Worm (Caenorhabditis elegans) whole organism, early embryonic: ENCODE results near the gene faah-1.
A peak's percentile ranks its signal among the peaks of the same experiment; 100 is the strongest.

ENCODE experiments used
- ama-1 ChIP-seq: fragments of 150-350 bp; optimal IDR thresholded peaks from 2 replicates; lab custom pipeline; 2014
- ceh-36 ChIP-seq: sonication (generic microtip); optimal IDR thresholded peaks from 2 replicates; lab custom pipeline; 2016; ENCODE audit warnings: missing genetic modification characterization, inconsistent platforms, missing compliant biosample characterization
- flt-1 ChIP-seq: fragments of 200-800 bp; sonication (Bioruptor generic); IDR thresholded peaks from 2 replicates; pipeline ENCODE4 v1.3.6; 2022; ENCODE audit warnings: missing genetic modification characterization, missing compliant biosample characterization
- hmbx-1 ChIP-seq: sonication (generic microtip); optimal IDR thresholded peaks from 2 replicates; lab custom pipeline; 2016; ENCODE audit warnings: mild to moderate bottlenecking, missing genetic modification characterization, missing compliant biosample characterization
- scrt-1 ChIP-seq: fragments of 200-800 bp; sonication (Bioruptor generic); IDR thresholded peaks from 2 replicates; pipeline ENCODE4 v1.3.6; 2022; ENCODE audit warnings: missing genetic modification characterization, missing compliant biosample characterization
- sea-1 ChIP-seq: fragments of 200-800 bp; sonication (Bioruptor generic); conservative IDR thresholded peaks from 2 replicates; pipeline ENCODE4 v1.3.6; 2022; ENCODE audit warnings: missing genetic modification characterization, missing compliant biosample characterization
- tbx-11 ChIP-seq: fragments of 200-800 bp; sonication (Bioruptor generic); IDR thresholded peaks from 2 replicates; pipeline ENCODE4 v1.3.6; 2022; ENCODE audit warnings: missing genetic modification characterization, missing compliant biosample characterization
- tbx-37 ChIP-seq: fragments of 200-800 bp; sonication (Bioruptor generic); conservative IDR thresholded peaks from 2 replicates; pipeline ENCODE4 v1.3.6; 2022; ENCODE audit warnings: missing genetic modification reagents, missing genetic modification characterization, missing compliant biosample characterization
- tra-4 ChIP-seq: sonication (generic microtip); optimal IDR thresholded peaks from 2 replicates; lab custom pipeline; 2017; ENCODE audit warnings: missing genetic modification characterization, missing compliant biosample characterization

DNA sequence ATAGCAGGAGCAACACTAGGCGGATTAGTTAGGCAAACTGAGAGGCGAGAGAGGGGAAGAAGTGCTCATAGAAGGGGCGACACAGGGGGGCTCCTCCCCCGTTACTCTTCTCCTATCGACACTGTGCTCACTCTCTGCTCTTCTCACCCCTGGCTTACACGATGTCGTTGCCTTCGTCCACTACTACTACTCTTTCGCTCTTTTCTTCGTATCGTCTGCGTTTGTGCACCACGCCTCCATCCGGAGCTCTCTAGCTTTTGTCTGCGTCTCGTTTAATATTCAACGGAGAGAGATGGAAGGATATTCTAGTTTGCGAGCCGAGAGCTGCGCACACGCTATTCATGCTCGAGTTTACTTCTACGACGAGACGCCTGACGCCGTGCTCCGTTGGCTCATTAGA lies 24.1 kb downstream of the faah-1 start:
- TF ChIP-seq tbx-11 (GFP tag; lab: Robert Waterston, UW), result no peak
- TF ChIP-seq hmbx-1, result no peak
- no peak for TF ChIP-seq flt-1 (GFP tag; lab: Robert Waterston, UW)
- no peak for TF ChIP-seq scrt-1
- TF ChIP-seq tra-4 (tag; lab: Kevin White, UChicago), result no peak
- no peak for TF ChIP-seq ama-1 (lab: Kevin White, UChicago)
- peak; percentile 55 for TF ChIP-seq ceh-36
- TF ChIP-seq sea-1 (GFP tag; lab: Robert Waterston, UW), result peak; percentile 57
- no peak for TF ChIP-seq tbx-37 (GFP tag; lab: Robert Waterston, UW)
